Fruit fly (Drosophila melanogaster) whole organism, pupa: ENCODE measurements around the gene CG32087.

Experiments
- CG15710 ChIP-seq: fragments of 200-800 bp; sonication (Bioruptor generic); optimal IDR thresholded peaks from 2 replicates; lab custom pipeline; 2018; ENCODE audit warnings: missing biosample characterization, mild to moderate bottlenecking, missing genetic modification characterization, moderate library complexity
- CG32121 ChIP-seq: fragments of 200-800 bp; sonication (Bioruptor generic); IDR thresholded peaks from 2 replicates; pipeline ENCODE4 v1.3.6; 2022; ENCODE audit warnings: missing biosample characterization, missing genetic modification characterization
- CG34367 ChIP-seq: fragments of 200-800 bp; sonication (Bioruptor generic); optimal IDR thresholded peaks from 2 replicates; lab custom pipeline; 2018; ENCODE audit warnings: missing biosample characterization, mild to moderate bottlenecking, missing genetic modification characterization
- CG4496 ChIP-seq: fragments of 200-800 bp; sonication (Bioruptor generic); IDR thresholded peaks from 3 replicates; pipeline ENCODE4 v1.3.6; 2022; ENCODE audit warnings: missing biosample characterization, missing genetic modification characterization
- CG9948 ChIP-seq: fragments of 200-800 bp; sonication (Bioruptor generic); optimal IDR thresholded peaks from 2 replicates; lab custom pipeline; 2018; ENCODE audit warnings: missing biosample characterization, mild to moderate bottlenecking, missing genetic modification characterization, moderate library complexity
- EcR ChIP-seq: fragments of 200-800 bp; sonication (Bioruptor generic); optimal IDR thresholded peaks from 3 replicates; lab custom pipeline; 2019; ENCODE audit warnings: missing biosample characterization, missing genetic modification characterization, mild to moderate bottlenecking, moderate library complexity, missing genetic modification reagents
- fd96Ca ChIP-seq: fragments of 200-800 bp; sonication (Bioruptor generic); IDR thresholded peaks from 3 replicates; pipeline ENCODE4 v1.3.6; 2022; ENCODE audit warnings: missing biosample characterization, missing genetic modification characterization
- gl ChIP-seq: fragments of 200-800 bp; sonication (Bioruptor generic); optimal IDR thresholded peaks from 2 replicates; lab custom pipeline; 2018; ENCODE audit warnings: missing biosample characterization, mild to moderate bottlenecking, missing genetic modification characterization
- rn ChIP-seq: fragments of 200-800 bp; sonication (Bioruptor generic); IDR thresholded peaks from 2 replicates; pipeline ENCODE4 v1.3.6; 2022; ENCODE audit warnings: missing biosample characterization, missing genetic modification characterization

- no peak for TF ChIP-seq CG15710 (tag; lab: Kevin White, UChicago)
- no peak for TF ChIP-seq gl (tag; lab: Kevin White, UChicago)
- TF ChIP-seq CG32121 (GFP tag; lab: Robert Waterston, UW) = no peak
- no peak for TF ChIP-seq rn
- no peak for TF ChIP-seq EcR (GFP tag; lab: Kevin White, UChicago)
- TF ChIP-seq fd96Ca (GFP tag; lab: Robert Waterston, UW) = no peak
- TF ChIP-seq CG4496 (GFP tag; lab: Robert Waterston, UW) = no peak
- no peak for TF ChIP-seq CG34367 (tag; lab: Kevin White, UChicago)
- no peak for TF ChIP-seq CG9948 (tag; lab: Kevin White, UChicago)
Observed at dm6 chr3L:11684522-11684851, 47.5 kb upstream of the CG32087 start.
